Worm (Caenorhabditis elegans) whole organism, late embryonic: ENCODE measurements around the gene hlh-15.

Experiments used
- C08G9.2 ChIP-seq: sonication (generic microtip); optimal IDR thresholded peaks from 2 replicates; lab custom pipeline; 2016; ENCODE audit warnings: mild to moderate bottlenecking, missing genetic modification characterization, moderate library complexity, missing compliant biosample characterization
- F13H6.1 ChIP-seq: sonication (generic microtip); optimal IDR thresholded peaks from 2 replicates; lab custom pipeline; 2016; ENCODE audit warnings: missing genetic modification characterization, missing compliant biosample characterization
- K02D7.2 ChIP-seq: sonication (generic microtip); optimal IDR thresholded peaks from 2 replicates; lab custom pipeline; 2017; ENCODE audit warnings: mild to moderate bottlenecking, missing genetic modification characterization, missing compliant biosample characterization
- T23F11.4 ChIP-seq: fragments of 200-800 bp; sonication (Bioruptor generic); optimal IDR thresholded peaks from 2 replicates; lab custom pipeline; 2018; ENCODE audit warnings: mild to moderate bottlenecking, missing genetic modification characterization, missing compliant biosample characterization
- Y22D7AL.16 ChIP-seq: sonication (generic microtip); optimal IDR thresholded peaks from 2 replicates; lab custom pipeline; 2016; ENCODE audit warnings: missing genetic modification characterization, missing compliant biosample characterization
- ahr-1 ChIP-seq: sonication (generic microtip); optimal IDR thresholded peaks from 2 replicates; lab custom pipeline; 2016; ENCODE audit warnings: missing genetic modification characterization, missing compliant biosample characterization
- ama-1 ChIP-seq: fragments of 150-350 bp; optimal IDR thresholded peaks from 2 replicates; lab custom pipeline; 2014
- ceh-14 ChIP-seq: sonication (generic microtip); optimal IDR thresholded peaks from 2 replicates; lab custom pipeline; 2016; ENCODE audit warnings: missing genotype, missing genetic modification characterization, missing compliant biosample characterization
- ceh-18 ChIP-seq: sonication (generic microtip); optimal IDR thresholded peaks from 2 replicates; lab custom pipeline; 2016; ENCODE audit warnings: missing genetic modification characterization, missing compliant biosample characterization
- ceh-2 ChIP-seq: sonication (generic microtip); optimal IDR thresholded peaks from 2 replicates; lab custom pipeline; 2016; ENCODE audit warnings: missing genotype, missing genetic modification characterization, missing compliant biosample characterization
- ceh-34 ChIP-seq: sonication (generic microtip); optimal IDR thresholded peaks from 2 replicates; lab custom pipeline; 2016; ENCODE audit warnings: mild to moderate bottlenecking, missing genetic modification characterization, missing compliant biosample characterization
- ceh-6 ChIP-seq: fragments of 200-800 bp; sonication (Bioruptor generic); optimal IDR thresholded peaks from 2 replicates; lab custom pipeline; 2018; ENCODE audit warnings: mild to moderate bottlenecking, missing genetic modification characterization, missing compliant biosample characterization
- ceh-9 ChIP-seq: sonication (generic microtip); optimal IDR thresholded peaks from 2 replicates; lab custom pipeline; 2016; ENCODE audit warnings: mild to moderate bottlenecking, missing genetic modification characterization, inconsistent platforms, missing compliant biosample characterization
- che-1 ChIP-seq: sonication (generic microtip); optimal IDR thresholded peaks from 2 replicates; lab custom pipeline; 2016; ENCODE audit warnings: mild to moderate bottlenecking, missing genetic modification characterization, missing compliant biosample characterization
- dmd-4 ChIP-seq: sonication (generic microtip); optimal IDR thresholded peaks from 2 replicates; lab custom pipeline; 2016; ENCODE audit warnings: borderline replicate concordance, missing genetic modification characterization, missing compliant biosample characterization
- elt-2 ChIP-seq: sonication (generic microtip); optimal IDR thresholded peaks from 2 replicates; lab custom pipeline; 2016; ENCODE audit warnings: missing genetic modification reagents, missing genetic modification characterization, missing compliant biosample characterization
- elt-4 ChIP-seq: sonication (generic microtip); optimal IDR thresholded peaks from 2 replicates; lab custom pipeline; 2016; ENCODE audit warnings: missing genetic modification characterization, missing compliant biosample characterization
- ets-4 ChIP-seq: sonication (generic microtip); optimal IDR thresholded peaks from 2 replicates; lab custom pipeline; 2016; ENCODE audit warnings: missing genetic modification characterization, missing compliant biosample characterization
- eyg-1 ChIP-seq: sonication (generic microtip); optimal IDR thresholded peaks from 2 replicates; lab custom pipeline; 2016; ENCODE audit warnings: missing genotype, missing genetic modification characterization, missing compliant biosample characterization
- fkh-10 ChIP-seq: fragments of 150-350 bp; optimal IDR thresholded peaks from 2 replicates; lab custom pipeline; 2014; ENCODE audit warnings: missing biosample characterization, missing genetic modification reagents, missing genetic modification characterization
- hlh-13 ChIP-seq: fragments of 200-800 bp; sonication (Bioruptor generic); optimal IDR thresholded peaks from 2 replicates; lab custom pipeline; 2018; ENCODE audit warnings: mild to moderate bottlenecking, missing genetic modification characterization, missing compliant biosample characterization
- hlh-15 ChIP-seq: sonication (generic microtip); optimal IDR thresholded peaks from 2 replicates; lab custom pipeline; 2016; ENCODE audit warnings: missing genetic modification characterization, missing compliant biosample characterization
- lin-11 ChIP-seq: fragments of 200-800 bp; sonication (Bioruptor generic); optimal IDR thresholded peaks from 2 replicates; lab custom pipeline; 2018; ENCODE audit warnings: mild to moderate bottlenecking, missing genetic modification characterization, missing compliant biosample characterization
- mec-3 ChIP-seq: sonication (generic microtip); optimal IDR thresholded peaks from 2 replicates; lab custom pipeline; 2016; ENCODE audit warnings: borderline replicate concordance, missing genetic modification characterization, missing compliant biosample characterization
- nfya-1 ChIP-seq: sonication (generic microtip); optimal IDR thresholded peaks from 2 replicates; lab custom pipeline; 2017; ENCODE audit warnings: missing genetic modification characterization, mild to moderate bottlenecking, missing compliant biosample characterization, antibody characterized with exemption, moderate library complexity
- nhr-11 ChIP-seq: fragments of 150-350 bp; optimal IDR thresholded peaks from 2 replicates; lab custom pipeline; 2014; ENCODE audit warnings: missing biosample characterization, missing genetic modification characterization
- npax-4 ChIP-seq: sonication (generic microtip); optimal IDR thresholded peaks from 2 replicates; lab custom pipeline; 2016; ENCODE audit warnings: missing genetic modification characterization, missing compliant biosample characterization
- odd-2 ChIP-seq: sonication (generic microtip); optimal IDR thresholded peaks from 2 replicates; lab custom pipeline; 2017; ENCODE audit warnings: antibody characterized with exemption, mild to moderate bottlenecking, missing genetic modification characterization, missing compliant biosample characterization
- pat-9 ChIP-seq: fragments of 200-800 bp; sonication (Bioruptor generic); optimal IDR thresholded peaks from 2 replicates; lab custom pipeline; 2018; ENCODE audit warnings: mild to moderate bottlenecking, missing genetic modification characterization, moderate library complexity, missing compliant biosample characterization
- pax-1 ChIP-seq: fragments of 150-350 bp; optimal IDR thresholded peaks from 2 replicates; lab custom pipeline; 2014; ENCODE audit warnings: missing biosample characterization, missing genetic modification characterization
- pha-2 ChIP-seq: sonication (generic microtip); optimal IDR thresholded peaks from 2 replicates; lab custom pipeline; 2017; ENCODE audit warnings: mild to moderate bottlenecking, missing genetic modification characterization, missing compliant biosample characterization
- pha-4 ChIP-seq: fragments of 150-350 bp; optimal IDR thresholded peaks from 2 replicates; lab custom pipeline; 2018; ENCODE audit warnings: missing biosample characterization, missing genetic modification reagents, missing genetic modification characterization
- pqm-1 ChIP-seq: sonication (generic microtip); optimal IDR thresholded peaks from 2 replicates; lab custom pipeline; 2016; ENCODE audit warnings: missing genetic modification characterization, missing compliant biosample characterization
- ref-2 ChIP-seq: sonication (generic microtip); optimal IDR thresholded peaks from 2 replicates; lab custom pipeline; 2016; ENCODE audit warnings: missing genetic modification characterization, missing compliant biosample characterization
- rnt-1 ChIP-seq: sonication (generic microtip); optimal IDR thresholded peaks from 2 replicates; lab custom pipeline; 2016; ENCODE audit warnings: missing genetic modification characterization, missing compliant biosample characterization
- sdc-2 ChIP-seq: sonication (generic microtip); optimal IDR thresholded peaks from 2 replicates; lab custom pipeline; 2016; ENCODE audit warnings: missing genotype, missing genetic modification characterization, missing compliant biosample characterization
- sox-2 ChIP-seq: fragments of 200-800 bp; sonication (Bioruptor generic); IDR thresholded peaks from 2 replicates; pipeline ENCODE4 v1.3.6; 2022; ENCODE audit warnings: missing genetic modification reagents, missing genetic modification characterization, missing compliant biosample characterization
- sox-4 ChIP-seq: sonication (generic microtip); optimal IDR thresholded peaks from 2 replicates; lab custom pipeline; 2017; ENCODE audit warnings: mild to moderate bottlenecking, missing genetic modification characterization, inconsistent platforms, missing compliant biosample characterization
- tbx-2 ChIP-seq: sonication (generic microtip); optimal IDR thresholded peaks from 2 replicates; lab custom pipeline; 2016; ENCODE audit warnings: missing genetic modification characterization, missing compliant biosample characterization
- unc-3 ChIP-seq, 2 experiments: fragments of 200-800 bp in 1 of 2; sonication (Bioruptor generic) in 1 of 2; sonication (generic microtip) in 1 of 2; conservative IDR thresholded peaks in 1 of 2; optimal IDR thresholded peaks in 1 of 2; 2 replicates each; pipeline versions ENCODE4 v1.3.6 to Lab custom; 2016 to 2022; ENCODE audit warnings: missing compliant biosample characterization in 2 of 2, missing genetic modification characterization in 2 of 2, missing genetic modification reagents in 1 of 2
- unc-42 ChIP-seq: sonication (generic microtip); optimal IDR thresholded peaks from 2 replicates; lab custom pipeline; 2016; ENCODE audit warnings: missing genotype, missing genetic modification characterization, missing compliant biosample characterization
- unc-55 ChIP-seq: sonication (generic microtip); optimal IDR thresholded peaks from 2 replicates; lab custom pipeline; 2017; ENCODE audit warnings: missing biosample characterization, missing genetic modification reagents, missing genetic modification characterization
- zip-5 ChIP-seq: sonication (generic microtip); optimal IDR thresholded peaks from 2 replicates; lab custom pipeline; 2016; ENCODE audit warnings: missing genetic modification characterization, missing compliant biosample characterization
- ztf-16 ChIP-seq: sonication (generic microtip); optimal IDR thresholded peaks from 2 replicates; lab custom pipeline; 2017; ENCODE audit warnings: missing genetic modification characterization, missing compliant biosample characterization

hlh-15 gene

DNA sequence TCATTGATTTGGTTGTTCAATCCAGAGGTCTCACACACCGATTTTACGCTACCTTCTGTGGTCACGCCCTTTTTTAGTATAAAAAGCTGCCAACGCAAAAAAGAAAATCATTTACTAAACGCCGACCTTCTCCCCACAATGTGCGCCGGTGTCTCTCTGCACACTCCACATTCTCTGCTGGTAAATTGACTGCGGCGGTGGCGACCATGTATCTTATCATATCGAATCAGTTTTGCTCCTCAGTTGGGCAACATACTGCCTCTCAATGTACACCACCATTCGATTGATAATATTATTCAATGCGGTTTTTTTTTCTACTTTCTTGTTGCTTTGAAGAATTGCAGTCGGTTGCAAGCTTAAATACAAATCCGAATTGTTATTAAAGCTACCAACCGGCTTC is 41.0 kb downstream of the hlh-15 start:
- TF ChIP-seq Y22D7AL.16 (tag; lab: Kevin White, UChicago) (no peak), elt-2 (peak; percentile 63)

DNA sequence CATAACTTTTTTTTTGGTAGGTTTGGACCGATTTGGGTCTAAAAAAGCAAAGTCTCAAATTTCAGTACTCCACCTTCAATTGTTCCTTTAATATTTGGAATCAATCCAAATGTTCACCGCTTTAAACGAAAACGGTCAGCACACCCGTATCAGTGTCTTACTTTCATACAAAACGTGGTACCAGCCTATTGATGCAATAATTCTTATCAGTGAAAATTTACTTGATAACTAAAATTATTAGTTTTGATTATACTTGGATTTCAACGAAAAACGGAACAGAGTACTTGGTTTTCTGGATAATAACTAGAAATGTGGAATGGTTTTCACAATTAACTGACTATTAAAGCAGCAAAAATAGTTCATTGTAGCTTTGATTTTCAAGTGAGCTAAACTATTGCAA is 42.5 kb downstream of the hlh-15 start:
- TF ChIP-seq nfya-1 (tag; lab: Kevin White, UChicago) (no peak), nhr-11 (no peak), eyg-1 (tag; lab: Kevin White, UChicago) (no peak), elt-2 (peak; percentile 73), sox-4 (tag; lab: Kevin White, UChicago) (no peak)

DNA sequence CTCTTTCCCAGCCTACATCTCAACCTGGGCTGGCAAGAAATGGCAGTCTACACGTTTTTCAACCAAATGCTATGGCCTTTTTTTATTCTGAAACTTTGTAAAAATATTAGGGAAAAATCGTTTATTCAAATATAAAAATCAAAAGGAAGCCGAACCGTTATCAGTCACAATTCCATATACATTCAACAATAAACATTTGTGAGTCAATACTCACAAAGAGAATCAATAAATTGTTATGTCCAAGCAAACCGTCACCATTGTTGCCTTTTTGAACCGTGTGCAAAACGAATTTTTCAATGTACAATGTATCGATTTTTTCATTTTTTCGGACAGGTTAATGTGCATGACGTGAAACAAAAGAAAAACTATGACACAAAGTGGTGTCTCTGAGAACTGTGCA is 44.1 kb downstream of the hlh-15 start:
- TF ChIP-seq nhr-11 (no peak), fkh-10 (no peak), ceh-9 (tag; lab: Kevin White, UChicago) (no peak), eyg-1 (tag; lab: Kevin White, UChicago) (no peak), unc-55 (GFP tag; lab: Kevin White, UChicago) (no peak), ama-1 (lab: Kevin White, UChicago) (no peak), F13H6.1 (tag; lab: Kevin White, UChicago) (no peak)

DNA sequence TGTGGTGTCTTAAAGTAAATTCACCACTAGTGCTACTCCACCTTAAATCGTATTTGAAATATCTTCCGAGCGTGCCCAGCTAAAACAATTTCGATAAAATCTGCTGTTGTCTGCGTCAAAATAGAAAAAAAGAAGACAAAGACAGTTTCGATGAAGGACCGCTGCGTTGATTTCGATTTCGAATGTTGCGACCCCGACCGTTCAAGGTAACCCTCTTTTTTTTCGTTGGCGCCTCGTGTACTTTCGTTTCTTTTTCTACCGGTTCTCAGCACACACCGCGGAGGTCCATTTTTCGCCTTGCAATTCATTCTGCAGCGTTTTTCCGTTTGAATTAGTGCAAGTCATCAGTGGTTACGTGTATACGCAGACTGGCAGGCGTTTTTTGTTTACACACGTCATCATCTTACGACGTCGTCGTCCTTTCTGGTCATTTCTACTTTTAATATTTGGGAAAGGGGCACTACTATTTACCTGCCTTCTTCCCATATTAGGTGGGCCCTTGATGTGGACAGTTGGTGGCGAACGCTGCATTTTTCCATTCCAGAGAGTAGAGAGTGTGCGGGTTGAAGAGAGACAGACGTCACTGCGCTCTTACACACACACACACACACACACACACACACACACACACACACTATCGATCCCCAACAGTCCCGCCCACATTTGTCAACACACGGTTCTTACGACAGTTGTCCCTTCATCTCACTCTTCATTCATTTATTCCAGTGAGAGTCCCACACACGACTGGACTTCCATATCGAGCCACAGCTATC is 44.9 kb downstream of the hlh-15 start:
- no peak for TF ChIP-seq zip-5 (tag; lab: Kevin White, UChicago)
- no peak for TF ChIP-seq F13H6.1 (tag; lab: Kevin White, UChicago)
- TF ChIP-seq ahr-1 (tag; lab: Kevin White, UChicago): no peak
- TF ChIP-seq C08G9.2 (tag; lab: Kevin White, UChicago): no peak
- no peak for TF ChIP-seq pha-4 (tag; lab: Kevin White, UChicago)
- no peak for TF ChIP-seq ceh-2 (tag; lab: Kevin White, UChicago)
- no peak for TF ChIP-seq dmd-4 (tag; lab: Kevin White, UChicago)
- TF ChIP-seq pax-1 (tag; lab: Kevin White, UChicago): no peak
- no peak for TF ChIP-seq elt-4
- no peak for TF ChIP-seq eyg-1 (tag; lab: Kevin White, UChicago)
- TF ChIP-seq unc-3 (GFP tag; conservative IDR thresholded peaks at IDR 0.05; lab: Robert Waterston, UW): no peak
- no peak for TF ChIP-seq unc-3 (tag; optimal IDR thresholded peaks at IDR 0.05; lab: Kevin White, UChicago)
- TF ChIP-seq hlh-13 (GFP tag; lab: Kevin White, UChicago): no peak
- TF ChIP-seq lin-11: no peak
- no peak for TF ChIP-seq ceh-14 (tag; lab: Kevin White, UChicago)
- TF ChIP-seq sox-4 (tag; lab: Kevin White, UChicago): no peak
- no peak for TF ChIP-seq ama-1 (lab: Kevin White, UChicago)
- TF ChIP-seq sox-2 (GFP tag; lab: Robert Waterston, UW): no peak
- no peak for TF ChIP-seq odd-2 (tag; lab: Kevin White, UChicago)
- TF ChIP-seq rnt-1: no peak
- no peak for TF ChIP-seq hlh-15 (tag; lab: Kevin White, UChicago)
- no peak for TF ChIP-seq elt-2
- no peak for TF ChIP-seq ceh-6
- TF ChIP-seq fkh-10: no peak
- TF ChIP-seq pqm-1 (tag; lab: Kevin White, UChicago): no peak
- TF ChIP-seq unc-42: no peak
- peak; percentile 24 for TF ChIP-seq ref-2
- TF ChIP-seq pha-2: peak; percentile 15
- TF ChIP-seq mec-3 (tag; lab: Kevin White, UChicago): no peak
- peak; percentile 7 for TF ChIP-seq ceh-18 (tag; lab: Kevin White, UChicago)
- no peak for TF ChIP-seq K02D7.2 (tag; lab: Kevin White, UChicago)
- no peak for TF ChIP-seq Y22D7AL.16 (tag; lab: Kevin White, UChicago)
- TF ChIP-seq ets-4 (tag; lab: Kevin White, UChicago): no peak
- TF ChIP-seq npax-4 (tag; lab: Kevin White, UChicago): no peak
- peak; percentile 7 for TF ChIP-seq T23F11.4
- TF ChIP-seq sdc-2 (tag; lab: Kevin White, UChicago): peak; percentile 23
- TF ChIP-seq ztf-16: no peak
- no peak for TF ChIP-seq che-1
- peak; percentile 20 for TF ChIP-seq tbx-2
- TF ChIP-seq ceh-34 (tag; lab: Kevin White, UChicago): peak; percentile 16
- no peak for TF ChIP-seq pat-9 (tag; lab: Kevin White, UChicago)
- TF ChIP-seq ceh-9 (tag; lab: Kevin White, UChicago): no peak
